Worm (Caenorhabditis elegans) whole organism, young adult: Measurements from ENCODE around the gene dac-1.

Experiments
- F23B12.7 ChIP-seq: sonication (generic microtip); optimal IDR thresholded peaks from 2 replicates; lab custom pipeline; 2017; ENCODE audit warnings: missing genetic modification characterization, mild to moderate bottlenecking, missing compliant biosample characterization, antibody characterized with exemption, moderate library complexity; ENCODE audit not compliant: insufficient read depth
- F39B2.1 ChIP-seq: fragments of 200-800 bp; sonication (Bioruptor generic); IDR thresholded peaks from 2 replicates; pipeline ENCODE4 v1.3.6; 2022; ENCODE audit warnings: missing genetic modification reagents, missing genetic modification characterization, missing compliant biosample characterization
- F49E8.2 ChIP-seq: sonication (generic microtip); optimal IDR thresholded peaks from 3 replicates; lab custom pipeline; 2017; ENCODE audit warnings: missing genetic modification characterization, mild to moderate bottlenecking, missing compliant biosample characterization, antibody characterized with exemption, moderate library complexity; ENCODE audit not compliant: insufficient read depth
- F57A8.1 ChIP-seq: fragments of 200-800 bp; sonication (Bioruptor generic); optimal IDR thresholded peaks from 2 replicates; lab custom pipeline; 2018; ENCODE audit warnings: mild to moderate bottlenecking, missing genetic modification characterization, moderate library complexity, missing compliant biosample characterization
- K11D2.4 ChIP-seq: fragments of 200-800 bp; sonication (Bioruptor generic); IDR thresholded peaks from 2 replicates; pipeline ENCODE4 v1.3.6; 2022; ENCODE audit warnings: missing genetic modification reagents, missing genetic modification characterization, missing compliant biosample characterization
- K12H6.12 ChIP-seq: fragments of 200-800 bp; sonication (Bioruptor generic); optimal IDR thresholded peaks from 2 replicates; lab custom pipeline; 2018; ENCODE audit warnings: mild to moderate bottlenecking, missing genetic modification characterization, missing compliant biosample characterization
- Y53G8AR.9 ChIP-seq: fragments of 200-800 bp; sonication (Bioruptor generic); conservative IDR thresholded peaks from 2 replicates; pipeline ENCODE4 v1.3.6; 2022; ENCODE audit warnings: missing genetic modification reagents, missing genetic modification characterization, missing compliant biosample characterization
- Y67H2A.10 ChIP-seq: fragments of 200-800 bp; sonication (Bioruptor generic); conservative IDR thresholded peaks from 2 replicates; pipeline ENCODE4 v1.3.6; 2022; ENCODE audit warnings: missing genetic modification reagents, missing genetic modification characterization, missing compliant biosample characterization
- Y79H2A.3 ChIP-seq: fragments of 200-800 bp; sonication (Bioruptor generic); conservative IDR thresholded peaks from 2 replicates; pipeline ENCODE4 v1.3.6; 2022; ENCODE audit warnings: missing genetic modification reagents, missing genetic modification characterization, missing compliant biosample characterization
- Y95B8A.8 ChIP-seq: fragments of 200-800 bp; sonication (Bioruptor generic); IDR thresholded peaks from 2 replicates; pipeline ENCODE4 v1.3.6; 2022; ENCODE audit warnings: missing genetic modification reagents, missing genetic modification characterization, missing compliant biosample characterization
- athp-1 ChIP-seq: sonication (generic microtip); optimal IDR thresholded peaks from 2 replicates; lab custom pipeline; 2017; ENCODE audit warnings: mild to moderate bottlenecking, missing genetic modification characterization, missing compliant biosample characterization
- bed-2 ChIP-seq: fragments of 200-800 bp; sonication (Bioruptor generic); IDR thresholded peaks from 2 replicates; pipeline ENCODE4 v1.3.6; 2022; ENCODE audit warnings: missing genetic modification reagents, missing genetic modification characterization, missing compliant biosample characterization
- ceh-27 ChIP-seq: fragments of 200-800 bp; sonication (Bioruptor generic); optimal IDR thresholded peaks from 2 replicates; lab custom pipeline; 2018; ENCODE audit warnings: mild to moderate bottlenecking, missing genetic modification characterization, moderate library complexity, missing compliant biosample characterization
- ceh-40 ChIP-seq: fragments of 200-800 bp; sonication (Bioruptor generic); IDR thresholded peaks from 2 replicates; pipeline ENCODE4 v1.3.6; 2022; ENCODE audit warnings: missing genetic modification characterization, missing compliant biosample characterization
- dpff-1 ChIP-seq: sonication (generic microtip); optimal IDR thresholded peaks from 2 replicates; lab custom pipeline; 2017; ENCODE audit warnings: mild to moderate bottlenecking, missing genetic modification characterization, missing compliant biosample characterization
- dpl-1 ChIP-seq: fragments of 150-350 bp; optimal IDR thresholded peaks from 2 replicates; lab custom pipeline; 2014; ENCODE audit warnings: missing biosample characterization, missing genetic modification reagents, missing genetic modification characterization
- efl-1 ChIP-seq: fragments of 150-350 bp; optimal IDR thresholded peaks from 2 replicates; lab custom pipeline; 2014; ENCODE audit warnings: missing biosample characterization, missing genetic modification reagents, missing genetic modification characterization
- ekl-4 ChIP-seq: fragments of 200-800 bp; sonication (Bioruptor generic); IDR thresholded peaks from 2 replicates; pipeline ENCODE4 v1.3.6; 2022; ENCODE audit warnings: missing genetic modification reagents, missing genetic modification characterization, missing compliant biosample characterization
- hsf-1 ChIP-seq: fragments of 200-800 bp; sonication (Bioruptor generic); IDR thresholded peaks from 2 replicates; pipeline ENCODE4 v1.3.6; 2022; ENCODE audit warnings: missing genetic modification reagents, missing genetic modification characterization, missing compliant biosample characterization
- let-526 ChIP-seq: fragments of 200-800 bp; sonication (Bioruptor generic); IDR thresholded peaks from 2 replicates; pipeline ENCODE4 v1.3.6; 2022; ENCODE audit warnings: missing genetic modification reagents, missing genetic modification characterization, missing compliant biosample characterization
- lin-35 ChIP-seq, 3 experiments: fragments of 150-350 bp in 2 of 3; sonication (generic microtip) in 1 of 3; optimal IDR thresholded peaks; 2 replicates each; lab custom pipeline; 2014 to 2018; ENCODE audit warnings: missing biosample characterization in 3 of 3, missing genetic modification characterization in 3 of 3, missing genetic modification reagents in 3 of 3
- lsy-27 ChIP-seq: sonication (generic microtip); optimal IDR thresholded peaks from 2 replicates; lab custom pipeline; 2017; ENCODE audit warnings: missing genetic modification characterization, mild to moderate bottlenecking, missing compliant biosample characterization, antibody characterized with exemption, missing genotype, borderline replicate concordance; ENCODE audit not compliant: insufficient read depth
- mel-28 ChIP-seq: sonication (generic microtip); optimal IDR thresholded peaks from 2 replicates; lab custom pipeline; 2016; ENCODE audit warnings: borderline replicate concordance, mild to moderate bottlenecking, missing genetic modification characterization, missing compliant biosample characterization
- nfya-2 ChIP-seq: fragments of 200-800 bp; sonication (Bioruptor generic); IDR thresholded peaks from 2 replicates; pipeline ENCODE4 v1.3.6; 2022; ENCODE audit warnings: missing genetic modification reagents, missing genetic modification characterization, missing compliant biosample characterization
- nfyb-1 ChIP-seq: fragments of 200-800 bp; sonication (Bioruptor generic); IDR thresholded peaks from 2 replicates; pipeline ENCODE4 v1.3.6; 2022; ENCODE audit warnings: missing genetic modification reagents, missing genetic modification characterization, missing compliant biosample characterization
- nhr-120 ChIP-seq: fragments of 200-800 bp; sonication (Bioruptor generic); IDR thresholded peaks from 2 replicates; pipeline ENCODE4 v1.3.6; 2022; ENCODE audit warnings: missing genetic modification characterization, missing compliant biosample characterization
- nhr-179 ChIP-seq: sonication (generic microtip); optimal IDR thresholded peaks from 2 replicates; lab custom pipeline; 2016; ENCODE audit warnings: mild to moderate bottlenecking, missing genetic modification characterization, missing compliant biosample characterization
- repo-1 ChIP-seq: sonication (generic microtip); optimal IDR thresholded peaks from 2 replicates; lab custom pipeline; 2017; ENCODE audit warnings: mild to moderate bottlenecking, missing genetic modification characterization, missing compliant biosample characterization
- sdz-38 ChIP-seq: sonication (generic microtip); optimal IDR thresholded peaks from 2 replicates; lab custom pipeline; 2016; ENCODE audit warnings: missing genotype, missing genetic modification characterization, missing compliant biosample characterization
- sea-2 ChIP-seq: fragments of 200-800 bp; sonication (Bioruptor generic); IDR thresholded peaks from 2 replicates; pipeline ENCODE4 v1.3.6; 2022; ENCODE audit warnings: missing genetic modification characterization, missing compliant biosample characterization
- snpc-1.3 ChIP-seq: sonication (generic microtip); optimal IDR thresholded peaks from 2 replicates; lab custom pipeline; 2017; ENCODE audit warnings: missing genetic modification characterization, mild to moderate bottlenecking, missing compliant biosample characterization, antibody characterized with exemption, moderate library complexity, missing genotype, missing genetic modification reagents; ENCODE audit not compliant: insufficient read depth
- tbp1 ChIP-seq: fragments of 200-800 bp; sonication (Bioruptor generic); optimal IDR thresholded peaks from 2 replicates; lab custom pipeline; 2018; ENCODE audit warnings: mild to moderate bottlenecking, missing genetic modification characterization, missing compliant biosample characterization
- ztf-18 ChIP-seq: sonication (generic microtip); optimal IDR thresholded peaks from 2 replicates; lab custom pipeline; 2016; ENCODE audit warnings: missing genotype, mild to moderate bottlenecking, missing genetic modification characterization, missing compliant biosample characterization
- ztf-26 ChIP-seq: sonication (generic microtip); optimal IDR thresholded peaks from 2 replicates; lab custom pipeline; 2017; ENCODE audit warnings: missing genetic modification characterization, missing compliant biosample characterization
- ztf-28 ChIP-seq: fragments of 200-800 bp; sonication (Bioruptor generic); IDR thresholded peaks from 2 replicates; pipeline ENCODE4 v1.3.6; 2022; ENCODE audit warnings: missing genetic modification reagents, missing genetic modification characterization, missing compliant biosample characterization

dac-1 gene

DNA sequence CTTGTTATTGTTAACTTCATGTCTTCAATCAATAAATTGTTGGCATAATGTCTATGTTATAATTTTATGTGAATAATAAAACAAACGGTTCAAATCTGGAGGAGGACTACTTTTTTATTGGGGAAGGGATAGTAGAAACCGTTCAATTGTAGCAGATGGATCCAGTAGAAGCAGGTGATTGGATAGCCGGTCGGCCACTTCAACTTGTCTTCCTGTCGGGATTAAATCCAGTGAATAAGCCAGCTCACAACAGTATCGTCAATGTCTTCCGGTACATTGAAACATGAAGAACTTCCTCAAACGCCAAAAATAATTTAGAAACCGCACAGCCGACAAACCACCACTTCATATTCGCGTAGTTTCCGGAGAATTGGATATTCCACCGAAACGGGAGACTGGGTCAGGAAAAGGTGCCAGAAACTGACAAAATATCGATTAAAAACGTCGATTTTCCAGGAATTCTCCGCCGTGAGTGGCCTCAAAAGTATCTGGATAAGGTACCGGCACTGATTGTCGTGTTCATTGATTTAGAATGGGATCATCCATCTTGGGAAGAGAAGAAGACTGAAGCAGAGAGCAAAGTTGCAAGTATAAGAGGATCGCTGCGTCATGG is 20.9 kb upstream of the dac-1 start, which contains the start of gene trpp-11 (continued):
- no peak for TF ChIP-seq ztf-28 (GFP tag; lab: Robert Waterston, UW)
- no peak for TF ChIP-seq nhr-179 (tag; lab: Kevin White, UChicago)
- no peak for TF ChIP-seq lin-35 (GFP tag; optimal IDR thresholded peaks at IDR 0.05; lab: Kevin White, UChicago)
- TF ChIP-seq snpc-1.3 (tag; lab: Kevin White, UChicago): peak; percentile 7
- no peak for TF ChIP-seq efl-1 (GFP tag; lab: Kevin White, UChicago)
- TF ChIP-seq ekl-4: peak; percentile 50; the same call in 1 of the 2 replicates
- no peak for TF ChIP-seq sea-2 (GFP tag; lab: Robert Waterston, UW)
- TF ChIP-seq Y53G8AR.9 (GFP tag; lab: Robert Waterston, UW): peak; percentile 62
- TF ChIP-seq Y95B8A.8: no peak
- TF ChIP-seq, all 124 proteins: peak for 24

ce11 chrIII:797507-797906 is 18.4 kb upstream of the dac-1 start:
- TF ChIP-seq hsf-1 (GFP tag; lab: Robert Waterston, UW): no peak
- TF ChIP-seq F49E8.2 (tag; lab: Kevin White, UChicago): no peak
- no peak for TF ChIP-seq ztf-18 (tag; lab: Kevin White, UChicago)
- TF ChIP-seq nhr-120 (GFP tag; lab: Robert Waterston, UW): no peak
- TF ChIP-seq sdz-38 (tag; lab: Kevin White, UChicago): no peak
- TF ChIP-seq dpff-1 (tag; lab: Kevin White, UChicago): no peak
- no peak for TF ChIP-seq let-526
- TF ChIP-seq F57A8.1 (GFP tag; lab: Kevin White, UChicago): no peak
- TF ChIP-seq bed-2: no peak
- TF ChIP-seq, all 124 proteins: peak for 0

DNA sequence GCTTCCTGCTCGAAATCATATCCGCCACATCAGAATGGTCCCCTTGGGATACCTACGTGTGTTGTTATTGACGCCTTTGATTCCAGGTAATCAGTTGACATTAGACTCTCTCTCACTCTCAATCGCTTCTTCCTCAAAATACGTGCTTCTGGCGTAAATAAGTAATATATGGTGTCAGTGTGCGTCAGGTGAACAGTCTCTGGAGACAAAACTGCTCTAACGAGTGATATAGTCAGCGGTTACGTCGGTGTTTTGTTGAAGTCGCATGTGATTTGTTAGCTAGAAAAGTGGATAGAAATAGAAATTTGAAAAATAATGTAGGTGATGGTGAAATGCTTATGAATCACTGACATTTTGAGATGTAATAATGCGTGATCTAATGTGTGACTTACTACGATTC is 13.9 kb upstream of the dac-1 start:
- no peak for TF ChIP-seq lsy-27 (tag; lab: Kevin White, UChicago)
- TF ChIP-seq F23B12.7 (tag; lab: Kevin White, UChicago): no peak
- no peak for TF ChIP-seq F39B2.1 (GFP tag; lab: Robert Waterston, UW)
- no peak for TF ChIP-seq dpl-1 (GFP tag; lab: Kevin White, UChicago)
- TF ChIP-seq ztf-26 (tag; lab: Kevin White, UChicago): no peak
- TF ChIP-seq tbp1: no peak
- TF ChIP-seq F49E8.2 (tag; lab: Kevin White, UChicago): no peak
- no peak for TF ChIP-seq lin-35 (GFP tag; optimal IDR thresholded peaks at IDR 0.05; lab: Kevin White, UChicago)
- no peak for TF ChIP-seq ceh-40 (GFP tag; lab: Robert Waterston, UW)
- no peak for TF ChIP-seq mel-28
- TF ChIP-seq Y67H2A.10 (GFP tag; lab: Robert Waterston, UW): no peak
- no peak for TF ChIP-seq nfya-2 (GFP tag; lab: Robert Waterston, UW)
- no peak for TF ChIP-seq ceh-27 (GFP tag; lab: Kevin White, UChicago)
- no peak for TF ChIP-seq Y79H2A.3 (GFP tag; lab: Robert Waterston, UW)
- no peak for TF ChIP-seq K11D2.4 (GFP tag; lab: Robert Waterston, UW)
- TF ChIP-seq repo-1 (tag; lab: Kevin White, UChicago): no peak
- no peak for TF ChIP-seq athp-1 (tag; lab: Kevin White, UChicago)
- TF ChIP-seq K12H6.12 (tag; lab: Kevin White, UChicago): no peak
- TF ChIP-seq nfyb-1 (GFP tag; lab: Robert Waterston, UW): no peak
